Worm (Caenorhabditis elegans) whole organism, L4 larva: ENCODE results near the gene srbc-82.

Source experiments
- F44E2.7 ChIP-seq: fragments of 200-800 bp; sonication (Bioruptor generic); IDR thresholded peaks from 2 replicates; pipeline ENCODE4 v2.1.2; 2022; ENCODE audit warnings: missing genetic modification characterization, missing compliant biosample characterization
- dve-1 ChIP-seq: sonication (generic microtip); optimal IDR thresholded peaks from 2 replicates; lab custom pipeline; 2017; ENCODE audit warnings: antibody characterized with exemption, mild to moderate bottlenecking, missing genetic modification characterization, missing compliant biosample characterization; ENCODE audit not compliant: insufficient read depth
- lsy-2 ChIP-seq, 2 experiments: fragments of 150-350 bp in 1 of 2; sonication (generic microtip) in 1 of 2; optimal IDR thresholded peaks; 2 replicates each; lab custom pipeline; 2014 to 2017; ENCODE audit warnings: missing biosample characterization in 2 of 2, missing genetic modification characterization in 2 of 2
- nhr-77 ChIP-seq: fragments of 150-350 bp; optimal IDR thresholded peaks from 2 replicates; lab custom pipeline; 2014; ENCODE audit warnings: missing biosample characterization, missing genetic modification characterization
- skn-1 ChIP-seq: fragments of 150-350 bp; optimal IDR thresholded peaks from 2 replicates; lab custom pipeline; 2014; ENCODE audit warnings: missing biosample characterization, missing genetic modification characterization
- unc-130 ChIP-seq: sonication (generic microtip); optimal IDR thresholded peaks from 2 replicates; lab custom pipeline; 2016; ENCODE audit warnings: missing genetic modification reagents, missing genetic modification characterization, missing compliant biosample characterization

- TF ChIP-seq F44E2.7 (GFP tag; lab: Robert Waterston, UW) = no peak
- TF ChIP-seq nhr-77 (tag; lab: Kevin White, UChicago) = no peak
- no peak for TF ChIP-seq dve-1 (tag; lab: Kevin White, UChicago)
- TF ChIP-seq lsy-2 (tag; optimal IDR thresholded peaks at IDR 0.05; lab: Kevin White, UChicago) = no peak
- no peak for TF ChIP-seq unc-130
- no peak for TF ChIP-seq skn-1
Measured at ce11 chrV:16308343-16308742, 8.0 kb downstream of the srbc-82 start.
